Worm (Caenorhabditis elegans): Measurements from ENCODE around the gene xdh-1.

The xdh-1 gene

ce11 chrIV:14356120-14356519 is 56.6 kb downstream of the xdh-1 start (continued):
- TF ChIP-seq syd-9 (tag; optimal IDR thresholded peaks at IDR 0.05) (no peak), pqm-1 (tag; optimal IDR thresholded peaks at IDR 0.05) (no peak), unc-3 (GFP tag; conservative IDR thresholded peaks at IDR 0.05) (no peak), unc-3 (tag; optimal IDR thresholded peaks at IDR 0.05) (peak; percentile 12), hlh-13 (GFP tag; optimal IDR thresholded peaks at IDR 0.05) (no peak), nfya-1 (tag; optimal IDR thresholded peaks at IDR 0.05) (peak; percentile 53), T23F11.4 (GFP tag; optimal IDR thresholded peaks at IDR 0.05) (no peak), ama-1 (optimal IDR thresholded peaks at IDR 0.05) (no peak), ets-4 (tag; optimal IDR thresholded peaks at IDR 0.05) (no peak), elt-2 (tag; optimal IDR thresholded peaks at IDR 0.05) (no peak), pag-3 (tag; optimal IDR thresholded peaks at IDR 0.05; ENCODE audit: borderline replicate concordance) (no peak), ceh-22 (tag; optimal IDR thresholded peaks at IDR 0.05) (no peak), unc-55 (GFP tag; optimal IDR thresholded peaks at IDR 0.05) (peak; percentile 76), tbx-2 (tag; optimal IDR thresholded peaks at IDR 0.05) (no peak), ceh-14 (tag; optimal IDR thresholded peaks at IDR 0.05) (no peak), F13H6.1 (tag; optimal IDR thresholded peaks at IDR 0.05) (no peak), pax-1 (tag; optimal IDR thresholded peaks at IDR 0.05) (no peak), unc-86 (tag; optimal IDR thresholded peaks at IDR 0.05) (no peak), ahr-1 (tag; optimal IDR thresholded peaks at IDR 0.05) (no peak), eyg-1 (tag; optimal IDR thresholded peaks at IDR 0.05) (no peak), ceh-6 (GFP tag; optimal IDR thresholded peaks at IDR 0.05) (no peak), ceh-2 (tag; optimal IDR thresholded peaks at IDR 0.05) (no peak), sdc-2 (tag; optimal IDR thresholded peaks at IDR 0.05) (no peak), mec-3 (tag; optimal IDR thresholded peaks at IDR 0.05; ENCODE audit: borderline replicate concordance) (no peak), hlh-8 (tag; optimal IDR thresholded peaks at IDR 0.05) (peak; percentile 54), elt-4 (tag; optimal IDR thresholded peaks at IDR 0.05) (no peak), dve-1 (tag; optimal IDR thresholded peaks at IDR 0.05) (no peak), fkh-6 (tag; optimal IDR thresholded peaks at IDR 0.05) (no peak), ceh-30 (tag; optimal IDR thresholded peaks at IDR 0.05) (no peak), dmd-4 (tag; optimal IDR thresholded peaks at IDR 0.05; ENCODE audit: borderline replicate concordance) (no peak)
